Worm (Caenorhabditis elegans) whole organism, mixed stage, embryonic: ENCODE measurements around the gene mua-6.

Experiments used
- ceh-83 ChIP-seq: fragments of 200-800 bp; sonication (Bioruptor generic); optimal IDR thresholded peaks from 2 replicates; lab custom pipeline; 2018; ENCODE audit warnings: mild to moderate bottlenecking, missing genetic modification characterization, missing compliant biosample characterization
- lsy-2 ChIP-seq: fragments of 150-350 bp; optimal IDR thresholded peaks from 2 replicates; lab custom pipeline; 2014; ENCODE audit warnings: missing biosample characterization, missing genetic modification characterization
- pha-4 ChIP-seq: fragments of 150-350 bp; optimal IDR thresholded peaks from 2 replicates; lab custom pipeline; 2018; ENCODE audit warnings: missing biosample characterization, missing genetic modification reagents, missing genetic modification characterization
- snpc-4 ChIP-seq: fragments of 150-350 bp; optimal IDR thresholded peaks from 2 replicates; lab custom pipeline; 2014; ENCODE audit warnings: missing biosample characterization, missing genetic modification characterization
- unc-39 ChIP-seq: fragments of 150-350 bp; optimal IDR thresholded peaks from 2 replicates; lab custom pipeline; 2014; ENCODE audit warnings: missing biosample characterization, missing genetic modification characterization

ce11 chrX:16228622-16229021 is 36.9 kb downstream of the mua-6 start, which contains the start of gene F23A7.5:
- TF ChIP-seq unc-39, result no peak
- TF ChIP-seq snpc-4 (tag; lab: Kevin White, UChicago), result no peak
- TF ChIP-seq ceh-83 (GFP tag; lab: Kevin White, UChicago), result no peak
- TF ChIP-seq lsy-2, result no peak
- TF ChIP-seq pha-4, result no peak
